Worm (Caenorhabditis elegans) whole organism, young adult: ENCODE results near the gene chtb-2.
"Not testable (repeated sequence)": the region's sequence is repeated elsewhere in the genome, so short reads cannot be mapped to it uniquely, and the experiment has no call there.

Experiments used
- F10E7.11 ChIP-seq: sonication (generic microtip); optimal IDR thresholded peaks from 2 replicates; lab custom pipeline; 2017; ENCODE audit warnings: mild to moderate bottlenecking, missing genetic modification characterization, moderate library complexity, missing compliant biosample characterization
- F49E8.2 ChIP-seq: sonication (generic microtip); optimal IDR thresholded peaks from 3 replicates; lab custom pipeline; 2017; ENCODE audit warnings: missing genetic modification characterization, mild to moderate bottlenecking, missing compliant biosample characterization, antibody characterized with exemption, moderate library complexity; ENCODE audit not compliant: insufficient read depth
- T07F8.4 ChIP-seq: sonication (generic microtip); optimal IDR thresholded peaks from 2 replicates; lab custom pipeline; 2016; ENCODE audit warnings: mild to moderate bottlenecking, missing genetic modification characterization, moderate library complexity, missing compliant biosample characterization
- Y53G8AR.9 ChIP-seq: fragments of 200-800 bp; sonication (Bioruptor generic); conservative IDR thresholded peaks from 2 replicates; pipeline ENCODE4 v1.3.6; 2022; ENCODE audit warnings: missing genetic modification reagents, missing genetic modification characterization, missing compliant biosample characterization
- aptf-3 ChIP-seq: fragments of 200-800 bp; sonication (Bioruptor generic); IDR thresholded peaks from 2 replicates; pipeline ENCODE4 v1.3.6; 2022; ENCODE audit warnings: missing genetic modification characterization, missing compliant biosample characterization
- cebp-1 ChIP-seq, 2 experiments: fragments of 200-800 bp in 1 of 2; sonication (Bioruptor generic) in 1 of 2; sonication (generic microtip) in 1 of 2; IDR thresholded peaks in 1 of 2; optimal IDR thresholded peaks in 1 of 2; 2 replicates each; pipeline versions ENCODE4 v1.3.6 to Lab custom; 2017 to 2022; ENCODE audit warnings: missing compliant biosample characterization in 2 of 2, missing genetic modification characterization in 2 of 2, mild to moderate bottlenecking in 1 of 2, missing genetic modification reagents in 1 of 2, moderate library complexity in 1 of 2
- ets-4 ChIP-seq: fragments of 200-800 bp; sonication (Bioruptor generic); optimal IDR thresholded peaks from 2 replicates; lab custom pipeline; 2018; ENCODE audit warnings: mild to moderate bottlenecking, missing genetic modification characterization, missing compliant biosample characterization

ce11 chrIII:6513759-6514158 lies 30.7 kb downstream of the chtb-2 start:
- not testable (repeated sequence) for TF ChIP-seq cebp-1 (GFP tag; IDR thresholded peaks at IDR 0.05; lab: Robert Waterston, UW); cebp-1 (tag; optimal IDR thresholded peaks at IDR 0.05; lab: Kevin White, UChicago); F49E8.2 (tag; lab: Kevin White, UChicago); F10E7.11 (tag; lab: Kevin White, UChicago); T07F8.4 (tag; lab: Kevin White, UChicago); Y53G8AR.9 (GFP tag; lab: Robert Waterston, UW); aptf-3 (GFP tag; lab: Robert Waterston, UW); ets-4 (GFP tag; lab: Kevin White, UChicago)
